Fruit fly (Drosophila melanogaster) Kc167 (cell line): ENCODE measurements around the gene Hsc70-4.

Source experiments
- Sin3A ChIP-seq: fragments of >200 bp; optimal IDR thresholded peaks from 2 replicates; lab custom pipeline; 2018; ENCODE audit warnings: missing external identifiers
- h ChIP-seq: fragments of >200 bp; optimal IDR thresholded peaks from 3 replicates; lab custom pipeline; 2018; ENCODE audit warnings: missing external identifiers
- psq ChIP-seq: fragments of >200 bp; optimal IDR thresholded peaks from 2 replicates; lab custom pipeline; 2017; ENCODE audit warnings: missing external identifiers

DNA sequence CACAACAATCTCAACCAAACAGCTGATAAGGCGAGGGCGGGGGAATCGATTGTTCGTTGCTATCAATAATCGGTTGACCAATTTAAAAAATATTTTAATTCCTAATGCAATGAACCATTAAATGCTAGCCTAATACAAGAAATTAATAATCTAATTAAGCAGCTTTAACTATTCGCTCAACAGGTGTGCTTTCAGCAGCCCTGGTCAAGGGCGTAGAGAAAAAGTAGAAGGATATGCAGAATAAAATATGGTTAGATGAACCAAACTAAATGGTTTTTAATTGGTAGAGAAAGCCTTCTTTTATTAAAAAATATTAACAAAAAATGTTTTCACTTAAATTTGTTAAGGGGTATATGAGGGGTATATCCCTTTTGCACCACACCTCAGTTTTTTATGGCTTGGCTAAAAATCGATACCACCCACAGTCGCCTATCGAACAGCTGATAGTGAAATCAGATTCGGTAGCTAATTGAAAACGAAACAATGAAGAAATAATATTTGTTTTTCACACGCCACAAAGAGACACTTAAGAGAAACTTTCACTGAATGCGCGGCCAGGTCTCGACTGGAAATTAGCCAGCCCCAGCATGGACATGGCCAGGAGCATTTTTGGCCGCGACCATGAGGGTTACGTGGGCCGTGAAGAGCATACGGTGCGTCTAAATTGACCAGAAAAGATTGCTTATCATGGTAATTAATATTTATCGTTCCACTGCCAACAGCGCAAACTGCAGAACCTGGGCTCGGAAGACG is 23.5 kb upstream of the Hsc70-4 start, which contains the start of the genes SIDL and CG12241:
- TF ChIP-seq psq: no peak
- no peak for TF ChIP-seq h (lab: Kevin White, UChicago)
- no peak for TF ChIP-seq Sin3A (lab: Kevin White, UChicago)
